Worm (Caenorhabditis elegans): ENCODE measurements around the gene F28B4.3.

- TF ChIP-seq lin-39 (tag; optimal IDR thresholded peaks at IDR 0.05) (peak; percentile 9), elt-2 (tag; optimal IDR thresholded peaks at IDR 0.05) (no peak), tbx-2 (tag; optimal IDR thresholded peaks at IDR 0.05) (no peak), skn-1 (tag; optimal IDR thresholded peaks at IDR 0.05) (no peak), unc-62 (GFP tag; optimal IDR thresholded peaks at IDR 0.05) (no peak), snpc-4 (tag; optimal IDR thresholded peaks at IDR 0.05) (no peak), pqm-1 (tag; optimal IDR thresholded peaks at IDR 0.05) (no peak), pha-4 (tag; optimal IDR thresholded peaks at IDR 0.05) (no peak), nhr-11 (tag; optimal IDR thresholded peaks at IDR 0.05) (no peak), jun-1 (tag; optimal IDR thresholded peaks at IDR 0.05) (no peak), fos-1 (tag; optimal IDR thresholded peaks at IDR 0.05) (no peak), nhr-76 (tag; optimal IDR thresholded peaks at IDR 0.05) (no peak), lin-15B (tag; optimal IDR thresholded peaks at IDR 0.05) (no peak)
These were observed 23.6 kb upstream of the F28B4.3 start, which contains the start of gene lbp-1 for ce11 chrX:3258842-3259241.

All from whole organism, L3 larva.